Worm (Caenorhabditis elegans) whole organism, L3 larva: ENCODE measurements around the gene T14B4.9.

Experiments used
- R02D3.7 ChIP-seq: fragments of 150-350 bp; optimal IDR thresholded peaks from 2 replicates; lab custom pipeline; 2014; ENCODE audit warnings: missing biosample characterization, missing genetic modification characterization
- aly-2 ChIP-seq: fragments of 150-350 bp; optimal IDR thresholded peaks from 2 replicates; lab custom pipeline; 2014; ENCODE audit warnings: missing biosample characterization, missing genetic modification characterization
- ama-1 ChIP-seq: fragments of 150-350 bp; optimal IDR thresholded peaks from 2 replicates; lab custom pipeline; 2018
- daf-12 ChIP-seq: fragments of 150-350 bp; optimal IDR thresholded peaks from 2 replicates; lab custom pipeline; 2014; ENCODE audit warnings: missing biosample characterization, missing genetic modification reagents, missing genetic modification characterization
- egl-27 ChIP-seq: sonication (generic microtip); optimal IDR thresholded peaks from 4 replicates; lab custom pipeline; 2017; ENCODE audit warnings: missing biosample characterization, missing genetic modification reagents, missing genetic modification characterization
- egl-5 ChIP-seq: fragments of 150-350 bp; optimal IDR thresholded peaks from 2 replicates; lab custom pipeline; 2017; ENCODE audit warnings: missing biosample characterization, missing genetic modification reagents, missing genetic modification characterization, inconsistent platforms
- elt-1 ChIP-seq: fragments of 150-350 bp; optimal IDR thresholded peaks from 2 replicates; lab custom pipeline; 2014; ENCODE audit warnings: missing biosample characterization, missing genetic modification characterization
- elt-2 ChIP-seq: sonication (generic microtip); optimal IDR thresholded peaks from 2 replicates; lab custom pipeline; 2016; ENCODE audit warnings: missing genetic modification reagents, mild to moderate bottlenecking, missing genetic modification characterization, missing compliant biosample characterization
- elt-3 ChIP-seq, 3 experiments: fragments of 150-350 bp in 1 of 3; sonication (generic microtip) in 2 of 3; optimal IDR thresholded peaks; 2 replicates in 2 of 3; 4 replicates in 1 of 3; lab custom pipeline; 2014 to 2017; ENCODE audit warnings: missing biosample characterization in 3 of 3, missing genetic modification characterization in 3 of 3
- eor-1 ChIP-seq, 2 experiments: fragments of 150-350 bp; optimal IDR thresholded peaks; 2 replicates each; lab custom pipeline; 2014 to 2018; ENCODE audit warnings: missing biosample characterization in 2 of 2, missing genetic modification characterization in 2 of 2
- fkh-10 ChIP-seq: sonication (generic microtip); optimal IDR thresholded peaks from 2 replicates; lab custom pipeline; 2017; ENCODE audit warnings: missing biosample characterization, missing genetic modification reagents, missing genetic modification characterization
- fkh-2 ChIP-seq: fragments of 150-350 bp; optimal IDR thresholded peaks from 2 replicates; lab custom pipeline; 2014; ENCODE audit warnings: missing biosample characterization, missing genetic modification reagents, missing genetic modification characterization
- hmg-11 ChIP-seq: sonication (generic microtip); optimal IDR thresholded peaks from 2 replicates; lab custom pipeline; 2016; ENCODE audit warnings: missing genetic modification characterization, missing compliant biosample characterization
- jun-1 ChIP-seq: fragments of 150-350 bp; optimal IDR thresholded peaks from 2 replicates; lab custom pipeline; 2014; ENCODE audit warnings: missing biosample characterization, missing genetic modification reagents, missing genetic modification characterization
- lin-15B ChIP-seq: fragments of 150-350 bp; optimal IDR thresholded peaks from 2 replicates; lab custom pipeline; 2014; ENCODE audit warnings: missing biosample characterization, missing genetic modification characterization
- lin-39 ChIP-seq: fragments of 150-350 bp; optimal IDR thresholded peaks from 2 replicates; lab custom pipeline; 2018; ENCODE audit warnings: missing biosample characterization, missing genetic modification reagents, missing genetic modification characterization
- lsy-12 ChIP-seq: sonication (generic microtip); optimal IDR thresholded peaks from 2 replicates; lab custom pipeline; 2016; ENCODE audit warnings: mild to moderate bottlenecking, missing genetic modification characterization, missing compliant biosample characterization
- mml-1 ChIP-seq: fragments of 150-350 bp; sonication (generic microtip); optimal IDR thresholded peaks from 3 replicates; lab custom pipeline; 2014; ENCODE audit warnings: missing biosample characterization, missing genetic modification characterization
- nfya-1 ChIP-seq: sonication (generic microtip); optimal IDR thresholded peaks from 2 replicates; lab custom pipeline; 2017; ENCODE audit warnings: missing genetic modification characterization, mild to moderate bottlenecking, missing compliant biosample characterization, antibody characterized with exemption, moderate library complexity; ENCODE audit not compliant: insufficient read depth
- nhr-23 ChIP-seq: fragments of 150-350 bp; optimal IDR thresholded peaks from 2 replicates; lab custom pipeline; 2014; ENCODE audit warnings: missing biosample characterization, missing genetic modification reagents, missing genetic modification characterization
- nhr-237 ChIP-seq: fragments of 150-350 bp; optimal IDR thresholded peaks from 2 replicates; lab custom pipeline; 2014; ENCODE audit warnings: missing biosample characterization, missing genetic modification characterization
- nhr-25 ChIP-seq: sonication (generic microtip); optimal IDR thresholded peaks from 2 replicates; lab custom pipeline; 2017; ENCODE audit warnings: missing biosample characterization, missing genetic modification characterization
- nhr-43 ChIP-seq: sonication (generic microtip); optimal IDR thresholded peaks from 2 replicates; lab custom pipeline; 2016; ENCODE audit warnings: mild to moderate bottlenecking, missing genetic modification characterization, missing compliant biosample characterization; ENCODE audit not compliant: poor library complexity, severe bottlenecking
- nhr-67 ChIP-seq: fragments of 150-350 bp; optimal IDR thresholded peaks from 2 replicates; lab custom pipeline; 2014; ENCODE audit warnings: missing biosample characterization, missing genetic modification characterization
- pha-4 ChIP-seq: fragments of 150-350 bp; optimal IDR thresholded peaks from 2 replicates; lab custom pipeline; 2014; ENCODE audit warnings: missing biosample characterization, missing genetic modification reagents, missing genetic modification characterization
- sea-2 ChIP-seq: fragments of 150-350 bp; sonication (generic microtip); optimal IDR thresholded peaks from 4 replicates; lab custom pipeline; 2014; ENCODE audit warnings: missing biosample characterization, missing genetic modification reagents, missing genetic modification characterization
- unc-39 ChIP-seq: sonication (generic microtip); optimal IDR thresholded peaks from 4 replicates; lab custom pipeline; 2017; ENCODE audit warnings: missing biosample characterization, missing genetic modification characterization
- zag-1 ChIP-seq: fragments of 150-350 bp; optimal IDR thresholded peaks from 2 replicates; lab custom pipeline; 2014; ENCODE audit warnings: missing biosample characterization, missing genetic modification characterization
- ztf-11 ChIP-seq: fragments of 150-350 bp; optimal IDR thresholded peaks from 2 replicates; lab custom pipeline; 2014; ENCODE audit warnings: missing biosample characterization, missing genetic modification characterization
- ztf-4 ChIP-seq: fragments of 150-350 bp; optimal IDR thresholded peaks from 2 replicates; lab custom pipeline; 2014; ENCODE audit warnings: missing biosample characterization, missing genetic modification characterization

Gene T14B4.9

DNA sequence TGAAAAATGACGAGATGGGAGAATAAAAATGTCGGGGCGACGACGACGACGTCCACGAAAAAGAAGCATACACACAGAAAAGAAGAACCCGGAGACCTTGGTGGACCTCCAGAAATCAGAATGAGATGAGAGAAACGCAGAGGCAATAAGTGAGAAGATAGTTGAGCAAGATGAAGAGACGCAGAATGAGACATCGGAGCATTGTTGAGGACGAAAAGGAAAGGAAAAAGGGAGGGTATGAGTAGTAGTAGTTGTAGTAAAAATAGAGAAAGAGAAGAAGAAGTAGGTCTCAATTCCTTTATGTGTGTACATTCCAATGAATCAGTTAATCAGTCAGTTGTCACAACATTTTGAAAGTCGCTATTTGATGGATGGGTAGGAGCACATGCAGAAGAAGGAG, 4.3 kb downstream of the T14B4.9 start, which contains the start of gene T14B4.8:
Gene T14B4.8, minus strand, starts transcription at position 60 of the 400 bp plus-strand sequence.
- TF ChIP-seq daf-12 (tag; lab: Kevin White, UChicago) (no peak), nfya-1 (tag; lab: Kevin White, UChicago) (peak; percentile 46), hmg-11 (tag; lab: Kevin White, UChicago) (peak; percentile 21)

DNA sequence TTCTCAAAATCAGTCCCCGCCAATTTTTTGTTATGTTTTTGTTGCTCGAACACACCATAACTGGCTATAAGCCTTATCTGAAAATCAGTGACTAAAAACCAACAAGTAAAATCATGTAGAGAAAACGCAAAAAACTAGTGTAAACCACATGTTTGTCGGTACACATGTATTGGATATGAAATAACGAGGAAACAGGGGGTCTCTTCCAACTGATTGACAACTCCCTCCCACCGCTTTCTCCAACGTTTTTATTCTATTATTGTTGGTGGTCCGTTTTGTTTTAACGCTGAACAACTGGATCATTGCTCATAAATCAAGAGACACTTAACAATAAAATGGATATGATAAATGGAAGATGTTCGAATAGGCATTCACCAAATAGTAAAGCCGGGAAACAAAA, 6.8 kb downstream of the T14B4.9 start:
- peak; percentile 40 for TF ChIP-seq egl-5
- TF ChIP-seq zag-1 (tag; lab: Kevin White, UChicago), result no peak
- no peak for TF ChIP-seq lin-15B (tag; lab: Kevin White, UChicago)

DNA sequence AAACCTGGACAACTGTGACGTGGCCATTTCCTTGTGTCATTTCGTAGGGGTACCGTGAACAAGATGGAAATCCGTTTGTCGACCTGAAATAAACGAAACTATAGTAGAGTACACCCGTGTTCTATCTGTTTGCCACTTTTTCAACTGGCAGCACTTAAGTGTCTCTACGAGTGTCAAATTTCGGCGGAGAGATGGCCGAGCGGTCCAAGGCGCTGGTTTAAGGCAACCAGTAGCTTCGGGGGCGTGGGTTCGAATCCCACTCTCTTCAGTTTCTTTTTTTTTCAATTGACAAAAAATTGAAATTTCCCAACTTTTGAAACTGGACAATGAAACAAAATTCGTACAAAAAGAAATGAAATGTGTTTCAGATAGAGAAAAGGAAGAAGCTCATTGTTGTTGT, 12.0 kb downstream of the T14B4.9 start:
- peak; percentile 38 for TF ChIP-seq hmg-11 (tag; lab: Kevin White, UChicago)
- peak; percentile 14 for TF ChIP-seq lin-39 (tag; lab: Kevin White, UChicago)
- peak; percentile 44 for TF ChIP-seq pha-4 (tag; lab: Kevin White, UChicago)
- peak; percentile 36 for TF ChIP-seq lsy-12 (tag; lab: Kevin White, UChicago)
- no peak for TF ChIP-seq unc-39 (tag; lab: Kevin White, UChicago)
- peak; percentile 48 for TF ChIP-seq nfya-1 (tag; lab: Kevin White, UChicago)
- TF ChIP-seq, all 47 proteins: peak for 5

DNA sequence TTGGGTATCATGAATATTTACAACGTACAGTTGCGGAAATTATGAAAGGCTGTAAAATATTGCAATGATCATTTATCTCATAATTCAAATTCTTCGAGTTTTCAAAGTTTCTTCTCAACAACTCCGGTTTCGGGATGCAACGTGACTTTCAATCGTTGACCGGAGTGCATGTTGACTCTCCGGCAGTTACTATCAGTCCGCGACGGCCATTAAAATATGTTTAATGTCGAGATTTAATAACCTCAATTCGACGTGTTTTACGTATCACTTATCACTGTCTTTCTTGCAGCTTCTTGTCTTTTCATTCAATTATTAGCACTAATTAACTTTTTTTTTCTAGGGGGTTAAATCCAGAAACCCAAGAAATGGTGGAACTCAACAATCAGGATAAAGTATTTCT, 15.4 kb downstream of the T14B4.9 start, which contains the start of gene tsp-10:
Gene tsp-10, plus strand, starts transcription at position 366 of the 400 bp plus-strand sequence.
- TF ChIP-seq elt-1 (tag; lab: Kevin White, UChicago) (no peak), elt-2 (tag; lab: Kevin White, UChicago) (peak; percentile 60)

DNA sequence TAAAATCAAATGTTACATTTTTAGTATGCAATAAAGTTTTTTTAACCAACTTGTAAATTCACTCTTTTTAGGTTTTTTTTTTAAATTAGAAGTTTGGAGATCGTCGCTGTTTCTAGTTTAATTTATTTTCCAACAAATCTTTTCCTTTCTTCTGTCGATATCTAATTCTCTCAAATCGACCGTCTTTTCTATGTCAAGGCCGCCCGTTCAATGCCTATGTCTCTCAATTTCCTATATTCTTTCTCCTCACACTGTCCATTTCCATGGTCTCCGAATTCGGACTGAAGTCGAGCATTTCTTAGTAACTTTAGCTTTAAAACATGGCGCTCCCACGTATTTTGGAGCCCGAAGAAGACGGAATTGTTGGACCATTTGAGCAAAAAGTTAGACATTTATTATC, 17.0 kb downstream of the T14B4.9 start, which contains the start of the genes T14B4.5 and T14B4.20:
Gene T14B4.5, plus strand, starts transcription at position 226 of the 400 bp plus-strand sequence.
Gene T14B4.20, plus strand, starts transcription at position 264 of the 400 bp plus-strand sequence.
- TF ChIP-seq aly-2 (tag; lab: Kevin White, UChicago) (no peak), R02D3.7 (tag; lab: Kevin White, UChicago) (no peak), lin-15B (tag; lab: Kevin White, UChicago) (no peak), hmg-11 (tag; lab: Kevin White, UChicago) (no peak), nhr-23 (tag; lab: Kevin White, UChicago) (peak; percentile 64), eor-1 (tag; optimal IDR thresholded peaks at IDR 0.05; lab: Kevin White, UChicago) (peak in 1 of 2 experiments; percentile 11), zag-1 (tag; lab: Kevin White, UChicago) (no peak), nhr-25 (tag; lab: Kevin White, UChicago) (peak; percentile 38), nhr-67 (tag; lab: Kevin White, UChicago) (no peak), ztf-4 (no peak), nhr-237 (tag; lab: Kevin White, UChicago) (no peak), egl-27 (tag; lab: Kevin White, UChicago) (no peak)

DNA sequence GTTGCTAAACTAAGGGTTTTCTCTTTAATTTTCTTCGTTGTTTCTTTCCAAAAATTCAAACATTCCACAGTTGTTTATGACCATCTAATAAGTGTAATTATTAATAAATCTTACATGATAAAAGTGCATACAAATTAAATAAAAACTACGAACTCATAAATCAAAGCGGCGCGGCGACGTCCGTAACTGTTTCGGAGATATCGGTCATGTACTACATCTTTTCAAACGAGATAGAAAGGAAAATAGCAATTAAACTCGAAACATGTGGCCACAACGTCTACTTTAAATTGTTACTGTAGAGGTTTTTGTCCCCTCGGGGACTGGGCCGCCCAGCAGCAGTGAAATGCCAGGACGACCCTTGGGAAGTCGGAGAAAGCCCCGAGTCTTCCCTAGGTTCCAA, 17.8 kb downstream of the T14B4.9 start:
- TF ChIP-seq fkh-2 (tag; lab: Kevin White, UChicago) (no peak), mml-1 (tag; lab: Kevin White, UChicago) (no peak), fkh-10 (GFP tag; lab: Kevin White, UChicago) (no peak), ama-1 (lab: Kevin White, UChicago) (peak; percentile 28), nhr-67 (tag; lab: Kevin White, UChicago) (no peak), ztf-11 (tag; lab: Kevin White, UChicago) (no peak), ztf-4 (no peak), jun-1 (tag; lab: Kevin White, UChicago) (no peak), nhr-23 (tag; lab: Kevin White, UChicago) (peak; percentile 46), nhr-43 (tag; lab: Kevin White, UChicago) (peak; percentile 35), pha-4 (tag; lab: Kevin White, UChicago) (no peak), elt-1 (tag; lab: Kevin White, UChicago) (no peak)

DNA sequence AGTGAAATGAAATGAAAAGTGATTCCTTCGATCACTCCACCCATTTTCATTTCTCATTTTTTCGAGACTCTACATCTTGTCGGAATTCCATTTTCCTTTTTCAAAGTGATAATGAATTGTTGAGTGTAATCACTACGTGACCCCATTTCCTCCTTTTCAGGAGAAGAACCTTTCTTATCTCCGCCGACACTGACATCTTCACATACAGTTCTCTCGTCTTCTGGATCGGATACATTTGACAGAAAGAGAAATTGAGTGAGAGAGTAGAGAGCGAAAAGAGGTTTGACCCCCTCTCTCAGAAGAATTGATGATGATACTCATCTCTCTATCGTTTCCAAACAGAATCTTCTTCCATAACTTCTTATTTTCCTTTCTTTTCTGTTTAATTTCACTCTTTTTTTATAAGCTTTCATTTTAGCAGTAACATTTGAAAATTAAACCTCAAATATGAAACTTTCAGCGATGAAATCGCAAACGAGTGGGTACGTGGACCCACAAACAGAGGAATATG, 19.7 kb downstream of the T14B4.9 start, which contains the start of gene dpy-2:
Gene dpy-2, plus strand, starts transcription at position 461 of the 511 bp plus-strand sequence.
- TF ChIP-seq sea-2 (GFP tag; lab: Kevin White, UChicago) (no peak), elt-3 (tag; optimal IDR thresholded peaks at IDR 0.05; lab: Kevin White, UChicago) (peak in 2 of 3 experiments; percentile 10 to 76), nhr-67 (tag; lab: Kevin White, UChicago) (no peak), nhr-23 (tag; lab: Kevin White, UChicago) (peak; percentile 85), egl-5 (no peak), aly-2 (tag; lab: Kevin White, UChicago) (no peak)
